Fruit fly (Drosophila melanogaster) Kc167 (cell line): ENCODE data around the gene Acp76A.

Experiments
- h ChIP-seq: fragments of >200 bp; optimal IDR thresholded peaks from 3 replicates; lab custom pipeline; 2018; ENCODE audit warnings: missing external identifiers
- ttk ChIP-seq: sonication (Bioruptor generic); optimal IDR thresholded peaks from 2 replicates; lab custom pipeline; 2017; ENCODE audit warnings: missing external identifiers

DNA sequence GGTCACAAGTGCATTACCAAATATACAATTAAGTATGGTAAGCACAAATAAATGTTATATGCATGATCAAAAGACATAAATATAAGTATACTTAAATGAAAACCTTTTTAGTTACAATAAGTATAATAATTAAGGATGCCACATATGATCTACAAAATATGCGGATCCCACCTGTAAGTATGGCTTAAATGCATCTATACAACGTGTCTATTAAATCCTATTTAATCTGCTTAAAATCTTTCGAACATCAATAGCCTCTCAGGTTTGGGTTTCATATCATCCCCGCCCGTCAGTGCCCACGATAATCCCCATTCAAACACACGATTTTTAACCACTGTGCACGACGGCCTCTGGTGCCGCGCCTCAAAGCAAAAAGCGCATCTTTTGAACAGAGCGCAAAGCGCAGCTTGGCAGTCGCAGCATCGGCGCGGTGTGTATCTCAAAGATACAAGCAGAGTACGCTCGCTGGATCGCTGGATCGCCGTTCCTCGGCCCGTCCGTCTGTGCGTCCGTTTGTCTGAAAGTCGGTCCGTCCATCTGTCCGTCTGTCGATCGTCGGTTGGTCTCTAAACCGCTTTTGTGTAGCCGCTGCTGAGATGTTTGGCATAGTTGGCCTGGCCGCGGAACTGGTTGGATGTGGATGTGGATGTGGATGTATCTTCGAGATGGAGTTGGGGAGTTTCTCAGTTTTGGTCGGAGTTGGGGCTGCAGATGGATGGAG lies 10.0 kb downstream of the Acp76A start:
- TF ChIP-seq ttk (lab: Kevin White, UChicago): no peak
- no peak for TF ChIP-seq h (lab: Kevin White, UChicago)
